Worm (Caenorhabditis elegans) whole organism, young adult: Measurements from ENCODE around the gene R11D1.7.

Experiments
- B0019.2 ChIP-seq: fragments of 200-800 bp; sonication (Bioruptor generic); conservative IDR thresholded peaks from 2 replicates; pipeline ENCODE4 v1.3.6; 2022; ENCODE audit warnings: missing genetic modification reagents, missing genetic modification characterization, missing compliant biosample characterization
- C06A6.2 ChIP-seq: fragments of 200-800 bp; sonication (Bioruptor generic); conservative IDR thresholded peaks from 2 replicates; pipeline ENCODE4 v1.3.6; 2022; ENCODE audit warnings: missing genetic modification characterization, missing compliant biosample characterization
- F22D6.2 ChIP-seq: sonication (generic microtip); optimal IDR thresholded peaks from 2 replicates; lab custom pipeline; 2016; ENCODE audit warnings: mild to moderate bottlenecking, missing genetic modification characterization, missing compliant biosample characterization
- F23B12.7 ChIP-seq: sonication (generic microtip); optimal IDR thresholded peaks from 2 replicates; lab custom pipeline; 2017; ENCODE audit warnings: missing genetic modification characterization, mild to moderate bottlenecking, missing compliant biosample characterization, antibody characterized with exemption, moderate library complexity; ENCODE audit not compliant: insufficient read depth
- F52B5.7 ChIP-seq: sonication (generic microtip); optimal IDR thresholded peaks from 2 replicates; lab custom pipeline; 2016; ENCODE audit warnings: mild to moderate bottlenecking, missing genetic modification characterization, missing compliant biosample characterization
- F55B11.4 ChIP-seq: sonication (generic microtip); optimal IDR thresholded peaks from 2 replicates; lab custom pipeline; 2016; ENCODE audit warnings: missing compliant biosample characterization, missing genetic modification characterization, borderline replicate concordance; ENCODE audit not compliant: insufficient read depth
- K11D2.4 ChIP-seq: fragments of 200-800 bp; sonication (Bioruptor generic); IDR thresholded peaks from 2 replicates; pipeline ENCODE4 v1.3.6; 2022; ENCODE audit warnings: missing genetic modification reagents, missing genetic modification characterization, missing compliant biosample characterization
- ZK185.1 ChIP-seq: sonication (generic microtip); optimal IDR thresholded peaks from 2 replicates; lab custom pipeline; 2016; ENCODE audit warnings: mild to moderate bottlenecking, missing genetic modification characterization, missing compliant biosample characterization; ENCODE audit not compliant: poor library complexity, severe bottlenecking
- attf-5 ChIP-seq: fragments of 200-800 bp; sonication (Bioruptor generic); optimal IDR thresholded peaks from 2 replicates; lab custom pipeline; 2018; ENCODE audit warnings: mild to moderate bottlenecking, missing genetic modification characterization, missing compliant biosample characterization
- bed-1 ChIP-seq: fragments of 200-800 bp; sonication (Bioruptor generic); IDR thresholded peaks from 2 replicates; pipeline ENCODE4 v1.3.6; 2022; ENCODE audit warnings: missing genetic modification reagents, missing genetic modification characterization, missing compliant biosample characterization
- cebp-1 ChIP-seq, 2 experiments: fragments of 200-800 bp in 1 of 2; sonication (Bioruptor generic) in 1 of 2; sonication (generic microtip) in 1 of 2; IDR thresholded peaks in 1 of 2; optimal IDR thresholded peaks in 1 of 2; 2 replicates each; pipeline versions ENCODE4 v1.3.6 to Lab custom; 2017 to 2022; ENCODE audit warnings: missing compliant biosample characterization in 2 of 2, missing genetic modification characterization in 2 of 2, mild to moderate bottlenecking in 1 of 2, missing genetic modification reagents in 1 of 2, moderate library complexity in 1 of 2
- cebp-2 ChIP-seq: fragments of 200-800 bp; sonication (Bioruptor generic); IDR thresholded peaks from 2 replicates; pipeline ENCODE4 v1.3.6; 2022; ENCODE audit warnings: missing genetic modification characterization, missing compliant biosample characterization
- ceh-58 ChIP-seq: fragments of 200-800 bp; sonication (Bioruptor generic); IDR thresholded peaks from 2 replicates; pipeline ENCODE4 v1.3.6; 2022; ENCODE audit warnings: missing genetic modification characterization, missing compliant biosample characterization
- ceh-91 ChIP-seq: fragments of 200-800 bp; sonication (Bioruptor generic); IDR thresholded peaks from 2 replicates; pipeline ENCODE4 v1.3.6; 2022; ENCODE audit warnings: missing genetic modification reagents, missing genetic modification characterization, missing compliant biosample characterization
- chd-7 ChIP-seq: sonication (generic microtip); optimal IDR thresholded peaks from 2 replicates; lab custom pipeline; 2016; ENCODE audit warnings: mild to moderate bottlenecking, missing genetic modification characterization, moderate library complexity, missing compliant biosample characterization
- dox-1 ChIP-seq: fragments of 200-800 bp; sonication (Bioruptor generic); IDR thresholded peaks from 2 replicates; pipeline ENCODE4 v1.3.6; 2022; ENCODE audit warnings: missing genetic modification reagents, missing genetic modification characterization, missing compliant biosample characterization
- dpff-1 ChIP-seq: sonication (generic microtip); optimal IDR thresholded peaks from 2 replicates; lab custom pipeline; 2017; ENCODE audit warnings: mild to moderate bottlenecking, missing genetic modification characterization, missing compliant biosample characterization
- egl-18 ChIP-seq: fragments of 200-800 bp; sonication (Bioruptor generic); IDR thresholded peaks from 2 replicates; pipeline ENCODE4 v1.3.6; 2022; ENCODE audit warnings: missing genetic modification reagents, missing genetic modification characterization, missing compliant biosample characterization
- ekl-4 ChIP-seq: fragments of 200-800 bp; sonication (Bioruptor generic); IDR thresholded peaks from 2 replicates; pipeline ENCODE4 v1.3.6; 2022; ENCODE audit warnings: missing genetic modification reagents, missing genetic modification characterization, missing compliant biosample characterization
- gei-17 ChIP-seq: fragments of 200-800 bp; sonication (Bioruptor generic); optimal IDR thresholded peaks from 2 replicates; lab custom pipeline; 2018; ENCODE audit warnings: mild to moderate bottlenecking, missing genetic modification characterization, missing compliant biosample characterization
- him-1 ChIP-seq: sonication (generic microtip); optimal IDR thresholded peaks from 2 replicates; lab custom pipeline; 2016; ENCODE audit warnings: missing genotype, missing genetic modification reagents, missing genetic modification characterization, missing compliant biosample characterization
- hlh-12 ChIP-seq: sonication (generic microtip); optimal IDR thresholded peaks from 2 replicates; lab custom pipeline; 2016; ENCODE audit warnings: missing genetic modification characterization, missing compliant biosample characterization
- hlh-26 ChIP-seq: fragments of 200-800 bp; sonication (Bioruptor generic); conservative IDR thresholded peaks from 2 replicates; pipeline ENCODE4 v1.3.6; 2022; ENCODE audit warnings: missing genetic modification reagents, missing genetic modification characterization, missing compliant biosample characterization
- hmg-1.2 ChIP-seq: fragments of 200-800 bp; sonication (Bioruptor generic); IDR thresholded peaks from 2 replicates; pipeline ENCODE4 v1.3.6; 2022; ENCODE audit warnings: missing genetic modification reagents, missing genetic modification characterization, missing compliant biosample characterization
- lin-26 ChIP-seq: fragments of 200-800 bp; sonication (Bioruptor generic); IDR thresholded peaks from 2 replicates; pipeline ENCODE4 v1.3.6; 2022; ENCODE audit warnings: missing genetic modification reagents, missing genetic modification characterization, missing compliant biosample characterization
- lin-40 ChIP-seq: sonication (generic microtip); optimal IDR thresholded peaks from 2 replicates; lab custom pipeline; 2016; ENCODE audit warnings: missing genetic modification characterization, mild to moderate bottlenecking, missing compliant biosample characterization, missing genotype, missing genetic modification reagents
- madf-10 ChIP-seq: sonication (generic microtip); optimal IDR thresholded peaks from 2 replicates; lab custom pipeline; 2016; ENCODE audit warnings: mild to moderate bottlenecking, missing genetic modification characterization, missing compliant biosample characterization
- nfyb-1 ChIP-seq: fragments of 200-800 bp; sonication (Bioruptor generic); IDR thresholded peaks from 2 replicates; pipeline ENCODE4 v1.3.6; 2022; ENCODE audit warnings: missing genetic modification reagents, missing genetic modification characterization, missing compliant biosample characterization
- nhr-179 ChIP-seq: sonication (generic microtip); optimal IDR thresholded peaks from 2 replicates; lab custom pipeline; 2016; ENCODE audit warnings: mild to moderate bottlenecking, missing genetic modification characterization, missing compliant biosample characterization
- nhr-80 ChIP-seq: sonication (generic microtip); optimal IDR thresholded peaks from 2 replicates; lab custom pipeline; 2016; ENCODE audit warnings: missing genetic modification characterization, missing compliant biosample characterization
- nhr-90 ChIP-seq: sonication (generic microtip); optimal IDR thresholded peaks from 2 replicates; lab custom pipeline; 2016; ENCODE audit warnings: missing genotype, mild to moderate bottlenecking, missing genetic modification characterization, missing compliant biosample characterization
- pbrm-1 ChIP-seq: fragments of 200-800 bp; sonication (Bioruptor generic); IDR thresholded peaks from 2 replicates; pipeline ENCODE4 v1.3.6; 2022; ENCODE audit warnings: missing genetic modification reagents, missing genetic modification characterization, missing compliant biosample characterization
- pha-4 ChIP-seq: fragments of 150-350 bp; sonication (generic microtip); optimal IDR thresholded peaks from 2 replicates; lab custom pipeline; 2014; ENCODE audit warnings: missing biosample characterization, missing genetic modification reagents, missing genetic modification characterization
- snpc-3.4 ChIP-seq: sonication (generic microtip); optimal IDR thresholded peaks from 2 replicates; lab custom pipeline; 2017; ENCODE audit warnings: missing genetic modification characterization, mild to moderate bottlenecking, missing compliant biosample characterization, antibody characterized with exemption, moderate library complexity, missing genotype, missing genetic modification reagents
- snpc-4 ChIP-seq, 5 experiments: fragments of 150-350 bp in 1 of 5; sonication (generic microtip) in 4 of 5; optimal IDR thresholded peaks; 2 replicates each; lab custom pipeline; 2014 to 2018; ENCODE audit warnings: missing genetic modification characterization in 5 of 5, missing biosample characterization in 3 of 5, antibody characterized with exemption in 2 of 5, mild to moderate bottlenecking in 2 of 5, missing compliant biosample characterization in 2 of 5, missing genotype in 2 of 5, moderate library complexity in 2 of 5, missing genetic modification reagents in 1 of 5
- sptf-2 ChIP-seq: fragments of 200-800 bp; sonication (Bioruptor generic); optimal IDR thresholded peaks from 2 replicates; lab custom pipeline; 2018; ENCODE audit warnings: mild to moderate bottlenecking, missing genetic modification characterization, missing compliant biosample characterization
- tbp1 ChIP-seq: fragments of 200-800 bp; sonication (Bioruptor generic); optimal IDR thresholded peaks from 2 replicates; lab custom pipeline; 2018; ENCODE audit warnings: mild to moderate bottlenecking, missing genetic modification characterization, missing compliant biosample characterization
- unc-130 ChIP-seq: sonication (generic microtip); optimal IDR thresholded peaks from 2 replicates; lab custom pipeline; 2016; ENCODE audit warnings: missing genetic modification reagents, missing genetic modification characterization, missing compliant biosample characterization
- unc-62 ChIP-seq: fragments of 150-350 bp; optimal IDR thresholded peaks from 2 replicates; lab custom pipeline; 2014; ENCODE audit warnings: missing biosample characterization, missing genetic modification reagents, missing genetic modification characterization
- zfh-2 ChIP-seq: fragments of 200-800 bp; sonication (Bioruptor generic); conservative IDR thresholded peaks from 2 replicates; pipeline ENCODE4 v1.3.6; 2022; ENCODE audit warnings: missing genetic modification reagents, missing genetic modification characterization, missing compliant biosample characterization
- ztf-22 ChIP-seq: fragments of 200-800 bp; sonication (Bioruptor generic); optimal IDR thresholded peaks from 2 replicates; lab custom pipeline; 2018; ENCODE audit warnings: mild to moderate bottlenecking, missing genetic modification characterization, moderate library complexity, missing compliant biosample characterization

The R11D1.7 gene

DNA sequence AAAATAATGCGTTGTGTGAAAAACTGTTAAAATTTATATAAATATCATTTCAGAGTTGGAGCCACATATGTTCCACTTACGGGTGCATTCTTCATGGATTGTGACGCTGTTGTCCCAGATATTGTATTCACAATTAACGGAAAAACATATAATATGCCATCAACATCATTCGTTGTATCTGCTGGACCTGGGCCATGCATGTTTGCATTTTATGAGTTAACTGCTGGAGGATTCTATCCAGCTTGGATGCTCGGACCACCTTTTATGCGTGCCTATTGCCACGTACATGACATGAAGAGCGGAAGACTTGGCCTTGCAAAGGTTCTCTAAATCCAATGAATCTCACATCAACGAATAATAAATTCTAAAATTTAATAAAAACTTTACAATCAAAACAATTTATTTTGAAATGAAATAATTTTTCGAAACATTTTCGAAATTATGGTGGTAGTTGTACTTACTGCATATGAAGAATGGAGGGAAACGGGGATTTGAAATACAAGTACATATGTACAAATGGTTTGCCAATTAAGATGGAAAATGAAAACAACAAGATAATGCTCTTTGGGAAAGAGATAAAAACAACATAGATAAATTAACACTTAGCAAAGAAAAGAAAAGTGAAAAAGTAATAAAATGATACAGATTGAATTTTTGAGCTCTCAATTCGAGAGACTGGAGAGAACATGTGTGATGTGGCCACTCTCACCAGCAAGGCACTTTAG lies 24.1 kb downstream of the R11D1.7 start:
- TF ChIP-seq lin-26 (GFP tag; lab: Robert Waterston, UW) (no peak), B0019.2 (GFP tag; lab: Robert Waterston, UW) (no peak), egl-18 (GFP tag; lab: Robert Waterston, UW) (no peak), unc-62 (GFP tag; lab: Kevin White, UChicago) (no peak), madf-10 (no peak), pbrm-1 (no peak), chd-7 (tag; lab: Kevin White, UChicago) (peak; percentile 11), pha-4 (tag; lab: Kevin White, UChicago) (no peak), nhr-179 (tag; lab: Kevin White, UChicago) (no peak), sptf-2 (GFP tag; lab: Kevin White, UChicago) (no peak), hmg-1.2 (GFP tag; lab: Robert Waterston, UW) (no peak), ZK185.1 (tag; lab: Kevin White, UChicago) (no peak), him-1 (tag; lab: Kevin White, UChicago) (no peak), tbp1 (GFP tag; lab: Kevin White, UChicago) (no peak), attf-5 (GFP tag; lab: Kevin White, UChicago) (no peak), cebp-1 (GFP tag; IDR thresholded peaks at IDR 0.05; lab: Robert Waterston, UW) (no peak), cebp-1 (tag; optimal IDR thresholded peaks at IDR 0.05; lab: Kevin White, UChicago) (no peak), F55B11.4 (tag; lab: Kevin White, UChicago) (no peak), cebp-2 (GFP tag; lab: Robert Waterston, UW) (0 out of 2 replicates have a peak, but pooled peaks have one; percentile 19), ekl-4 (GFP tag; lab: Robert Waterston, UW) (no peak), nfyb-1 (GFP tag; lab: Robert Waterston, UW) (0 out of 2 replicates have a peak, but pooled peaks have one; percentile 17), nhr-90 (tag; lab: Kevin White, UChicago) (peak; percentile 38), F52B5.7 (peak; percentile 55), nhr-80 (peak; percentile 41), snpc-4 (GFP tag; optimal IDR thresholded peaks at IDR 0.05; lab: Kevin White, UChicago) (no peak), snpc-4 (tag; optimal IDR thresholded peaks at IDR 0.05; lab: Kevin White, UChicago) (no peak), hlh-26 (GFP tag; lab: Robert Waterston, UW) (no peak), snpc-3.4 (no peak), bed-1 (GFP tag; lab: Robert Waterston, UW) (no peak), K11D2.4 (GFP tag; lab: Robert Waterston, UW) (no peak), ceh-58 (GFP tag; lab: Robert Waterston, UW) (no peak), ztf-22 (GFP tag; lab: Kevin White, UChicago) (no peak), zfh-2 (GFP tag; lab: Robert Waterston, UW) (no peak), ceh-91 (GFP tag; lab: Robert Waterston, UW) (no peak), F23B12.7 (tag; lab: Kevin White, UChicago) (no peak), unc-130 (GFP tag; lab: Kevin White, UChicago) (no peak), dox-1 (GFP tag; lab: Robert Waterston, UW) (no peak), hlh-12 (no peak), lin-40 (no peak), gei-17 (GFP tag; lab: Kevin White, UChicago) (no peak), C06A6.2 (GFP tag; lab: Robert Waterston, UW) (no peak), F22D6.2 (no peak), dpff-1 (tag; lab: Kevin White, UChicago) (no peak)
